Worm (Caenorhabditis elegans) whole organism, young adult: ENCODE results near the gene W02B3.3.

Experiments used
- F49E8.2 ChIP-seq: sonication (generic microtip); optimal IDR thresholded peaks from 3 replicates; lab custom pipeline; 2017; ENCODE audit warnings: missing genetic modification characterization, mild to moderate bottlenecking, missing compliant biosample characterization, antibody characterized with exemption, moderate library complexity; ENCODE audit not compliant: insufficient read depth
- K11D2.4 ChIP-seq: fragments of 200-800 bp; sonication (Bioruptor generic); IDR thresholded peaks from 2 replicates; pipeline ENCODE4 v1.3.6; 2022; ENCODE audit warnings: missing genetic modification reagents, missing genetic modification characterization, missing compliant biosample characterization
- him-1 ChIP-seq: sonication (generic microtip); optimal IDR thresholded peaks from 2 replicates; lab custom pipeline; 2016; ENCODE audit warnings: missing genotype, missing genetic modification reagents, missing genetic modification characterization, missing compliant biosample characterization
- hmg-1.2 ChIP-seq: fragments of 200-800 bp; sonication (Bioruptor generic); IDR thresholded peaks from 2 replicates; pipeline ENCODE4 v1.3.6; 2022; ENCODE audit warnings: missing genetic modification reagents, missing genetic modification characterization, missing compliant biosample characterization
- hrde-1 ChIP-seq: sonication (generic microtip); optimal IDR thresholded peaks from 2 replicates; lab custom pipeline; 2016; ENCODE audit warnings: missing genetic modification characterization, mild to moderate bottlenecking, missing compliant biosample characterization, moderate library complexity, missing genotype, missing genetic modification reagents, borderline replicate concordance
- sdz-38 ChIP-seq: sonication (generic microtip); optimal IDR thresholded peaks from 2 replicates; lab custom pipeline; 2016; ENCODE audit warnings: missing genotype, missing genetic modification characterization, missing compliant biosample characterization

DNA sequence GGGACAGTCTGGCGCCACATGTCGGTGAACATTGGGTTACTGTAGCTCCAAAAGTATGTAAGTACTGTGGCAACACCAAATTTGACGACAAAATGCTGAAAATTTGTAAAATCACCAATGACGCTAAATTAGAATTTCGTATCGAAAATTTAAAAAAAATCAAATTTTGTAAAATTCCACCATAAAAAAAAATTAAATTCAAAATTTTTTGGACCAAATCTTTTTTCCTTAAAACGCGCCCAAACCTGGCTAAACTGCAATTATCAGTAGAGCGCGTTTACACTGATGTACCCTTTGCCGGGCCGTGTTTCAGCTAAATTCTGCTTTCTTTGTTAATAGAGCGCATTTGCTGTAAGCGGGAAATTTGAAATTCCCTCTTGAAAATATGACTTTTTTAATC lies 36.8 kb downstream of the W02B3.3 start, which contains the start of gene T19C3.6:
- TF ChIP-seq hmg-1.2 (GFP tag; lab: Robert Waterston, UW), result no peak
- TF ChIP-seq K11D2.4, result no peak
- no peak for TF ChIP-seq F49E8.2 (tag; lab: Kevin White, UChicago)
- no peak for TF ChIP-seq hrde-1 (tag; lab: Kevin White, UChicago)
- no peak for TF ChIP-seq sdz-38 (tag; lab: Kevin White, UChicago)
- TF ChIP-seq him-1 (tag; lab: Kevin White, UChicago), result peak; percentile 35
